Fruit fly (Drosophila melanogaster): Measurements from ENCODE around the gene Cdep.

dm6 chr3R:4910365-4910810 is at the start of gene Cdep:
- TF ChIP-seq pan (optimal IDR thresholded peaks at IDR 0.05) (no peak), CG8478 (optimal IDR thresholded peaks at IDR 0.05) (no peak), EcR (GFP tag; optimal IDR thresholded peaks at IDR 0.05) (no peak)
